Worm (Caenorhabditis elegans) whole organism, L2 larva: ENCODE results near the gene ZK867.2.
A peak's percentile ranks its signal among the peaks of the same experiment; 100 is the strongest.

Experiments
- C34F6.9 ChIP-seq: fragments of 150-350 bp; optimal IDR thresholded peaks from 2 replicates; lab custom pipeline; 2014; ENCODE audit warnings: missing biosample characterization, missing genetic modification characterization
- F13H6.1 ChIP-seq: sonication (generic microtip); optimal IDR thresholded peaks from 2 replicates; lab custom pipeline; 2016; ENCODE audit warnings: missing genetic modification characterization, missing compliant biosample characterization
- R02D3.7 ChIP-seq: fragments of 150-350 bp; optimal IDR thresholded peaks from 2 replicates; lab custom pipeline; 2014; ENCODE audit warnings: missing biosample characterization, missing genetic modification characterization
- alr-1 ChIP-seq: fragments of 150-350 bp; optimal IDR thresholded peaks from 2 replicates; lab custom pipeline; 2014; ENCODE audit warnings: missing biosample characterization, missing genetic modification characterization
- ceh-16 ChIP-seq: fragments of 150-350 bp; optimal IDR thresholded peaks from 2 replicates; lab custom pipeline; 2014; ENCODE audit warnings: missing biosample characterization, missing genetic modification characterization
- ceh-82 ChIP-seq: fragments of 150-350 bp; optimal IDR thresholded peaks from 2 replicates; lab custom pipeline; 2014; ENCODE audit warnings: missing biosample characterization, missing genetic modification characterization
- crh-2 ChIP-seq: sonication (generic microtip); optimal IDR thresholded peaks from 2 replicates; lab custom pipeline; 2017; ENCODE audit warnings: missing biosample characterization, missing genetic modification characterization
- dmd-4 ChIP-seq: sonication (generic microtip); optimal IDR thresholded peaks from 2 replicates; lab custom pipeline; 2017; ENCODE audit warnings: missing biosample characterization, missing genetic modification characterization
- elt-1 ChIP-seq: fragments of 150-350 bp; optimal IDR thresholded peaks from 2 replicates; lab custom pipeline; 2014; ENCODE audit warnings: missing biosample characterization, missing genetic modification characterization
- elt-3 ChIP-seq: sonication (generic microtip); optimal IDR thresholded peaks from 2 replicates; lab custom pipeline; 2017; ENCODE audit warnings: missing biosample characterization, missing genetic modification characterization
- fos-1 ChIP-seq: fragments of 150-350 bp; optimal IDR thresholded peaks from 2 replicates; lab custom pipeline; 2014; ENCODE audit warnings: missing biosample characterization, missing genetic modification characterization
- gmeb-1 ChIP-seq: fragments of 150-350 bp; optimal IDR thresholded peaks from 2 replicates; lab custom pipeline; 2014; ENCODE audit warnings: missing biosample characterization, missing genetic modification characterization
- lin-11 ChIP-seq: fragments of 150-350 bp; sonication (generic microtip); optimal IDR thresholded peaks from 2 replicates; lab custom pipeline; 2014; ENCODE audit warnings: missing biosample characterization, missing genetic modification characterization, inconsistent platforms, mixed read lengths
- lin-13 ChIP-seq: fragments of 150-350 bp; optimal IDR thresholded peaks from 2 replicates; lab custom pipeline; 2014; ENCODE audit warnings: missing biosample characterization, missing genetic modification reagents, missing genetic modification characterization
- lin-39 ChIP-seq: fragments of 150-350 bp; optimal IDR thresholded peaks from 2 replicates; lab custom pipeline; 2014; ENCODE audit warnings: missing biosample characterization, missing genetic modification reagents, missing genetic modification characterization
- lsy-2 ChIP-seq, 2 experiments: fragments of 150-350 bp in 1 of 2; sonication (generic microtip) in 1 of 2; optimal IDR thresholded peaks; 2 replicates each; lab custom pipeline; 2014 to 2017; ENCODE audit warnings: missing biosample characterization in 2 of 2, missing genetic modification characterization in 2 of 2
- mab-5 ChIP-seq: fragments of 150-350 bp; optimal IDR thresholded peaks from 2 replicates; lab custom pipeline; 2014; ENCODE audit warnings: missing biosample characterization, missing genetic modification characterization
- mdl-1 ChIP-seq, 2 experiments: fragments of 150-350 bp in 1 of 2; sonication (generic microtip) in 1 of 2; optimal IDR thresholded peaks; 2 replicates each; lab custom pipeline; 2017; ENCODE audit warnings: missing biosample characterization in 2 of 2, missing genetic modification characterization in 2 of 2
- nhr-11 ChIP-seq: fragments of 150-350 bp; optimal IDR thresholded peaks from 2 replicates; lab custom pipeline; 2014; ENCODE audit warnings: missing biosample characterization, missing genetic modification characterization
- nhr-21 ChIP-seq: fragments of 150-350 bp; optimal IDR thresholded peaks from 2 replicates; lab custom pipeline; 2014; ENCODE audit warnings: missing biosample characterization, missing genetic modification characterization
- nhr-23 ChIP-seq: fragments of 150-350 bp; optimal IDR thresholded peaks from 2 replicates; lab custom pipeline; 2014; ENCODE audit warnings: missing biosample characterization, missing genetic modification reagents, missing genetic modification characterization
- nhr-237 ChIP-seq: fragments of 150-350 bp; optimal IDR thresholded peaks from 2 replicates; lab custom pipeline; 2014; ENCODE audit warnings: missing biosample characterization, missing genetic modification characterization
- nhr-25 ChIP-seq: fragments of 150-350 bp; sonication (generic microtip); optimal IDR thresholded peaks from 3 replicates; lab custom pipeline; 2014; ENCODE audit warnings: missing biosample characterization, missing genetic modification characterization
- nhr-6 ChIP-seq: fragments of 150-350 bp; optimal IDR thresholded peaks from 2 replicates; lab custom pipeline; 2014; ENCODE audit warnings: missing biosample characterization, missing genetic modification characterization
- peb-1 ChIP-seq: fragments of 150-350 bp; optimal IDR thresholded peaks from 2 replicates; lab custom pipeline; 2014; ENCODE audit warnings: missing biosample characterization, missing genetic modification characterization
- skn-1 ChIP-seq: sonication (generic microtip); optimal IDR thresholded peaks from 2 replicates; lab custom pipeline; 2017; ENCODE audit warnings: missing biosample characterization, missing genetic modification characterization
- sma-3 ChIP-seq: sonication (generic microtip); optimal IDR thresholded peaks from 2 replicates; lab custom pipeline; 2016; ENCODE audit warnings: missing genetic modification reagents, missing genetic modification characterization, missing compliant biosample characterization
- sma-9 ChIP-seq, 2 experiments: fragments of 150-350 bp in 1 of 2; sonication (generic microtip) in 1 of 2; optimal IDR thresholded peaks; 2 replicates each; lab custom pipeline; 2014 to 2016; ENCODE audit warnings: missing genetic modification characterization in 2 of 2, mild to moderate bottlenecking in 1 of 2, missing biosample characterization in 1 of 2, missing compliant biosample characterization in 1 of 2, missing genetic modification reagents in 1 of 2, moderate library complexity in 1 of 2
- snpc-4 ChIP-seq: fragments of 150-350 bp; optimal IDR thresholded peaks from 2 replicates; lab custom pipeline; 2014; ENCODE audit warnings: missing biosample characterization, missing genetic modification characterization
- unc-39 ChIP-seq: fragments of 150-350 bp; optimal IDR thresholded peaks from 2 replicates; lab custom pipeline; 2014; ENCODE audit warnings: missing biosample characterization, missing genetic modification characterization
- unc-62 ChIP-seq: fragments of 150-350 bp; optimal IDR thresholded peaks from 2 replicates; lab custom pipeline; 2014; ENCODE audit warnings: missing biosample characterization, missing genetic modification reagents, missing genetic modification characterization
- zag-1 ChIP-seq: fragments of 150-350 bp; optimal IDR thresholded peaks from 2 replicates; lab custom pipeline; 2014; ENCODE audit warnings: missing biosample characterization, missing genetic modification characterization
- ztf-11 ChIP-seq: sonication (generic microtip); optimal IDR thresholded peaks from 2 replicates; lab custom pipeline; 2017; ENCODE audit warnings: missing biosample characterization, missing genetic modification characterization
- ztf-4 ChIP-seq: fragments of 150-350 bp; optimal IDR thresholded peaks from 2 replicates; lab custom pipeline; 2014; ENCODE audit warnings: missing biosample characterization, missing genetic modification characterization

Gene ZK867.2

DNA sequence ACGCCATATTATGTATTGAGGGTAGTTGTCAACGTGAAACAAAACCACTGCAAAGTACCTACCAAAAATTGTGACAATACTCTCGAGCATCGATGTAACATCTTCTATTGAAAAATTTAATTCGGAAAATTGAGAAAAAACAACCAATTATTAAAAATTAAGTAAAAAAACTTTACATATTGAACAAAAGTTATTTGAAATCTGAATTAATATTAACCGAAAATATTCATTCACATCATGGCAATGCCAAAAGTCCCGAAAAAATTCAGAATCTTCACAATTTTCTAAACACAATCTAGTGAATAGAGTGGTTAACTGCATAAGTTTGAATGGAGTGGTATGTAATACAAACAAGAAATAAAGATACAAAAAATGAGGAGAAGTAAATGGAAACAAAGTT, 32.0 kb downstream of the ZK867.2 start, which contains the start of gene F46H5.3:
Gene F46H5.3 (minus strand): TSS at position 101 of the 400 bp plus-strand sequence.
- no peak for TF ChIP-seq alr-1 (tag; lab: Kevin White, UChicago)
- no peak for TF ChIP-seq snpc-4 (tag; lab: Kevin White, UChicago)
- TF ChIP-seq skn-1 (tag; lab: Kevin White, UChicago) = no peak
- TF ChIP-seq nhr-237 (tag; lab: Kevin White, UChicago) = no peak
- no peak for TF ChIP-seq nhr-6 (tag; lab: Kevin White, UChicago)
- TF ChIP-seq dmd-4 (tag; lab: Kevin White, UChicago) = no peak
- no peak for TF ChIP-seq gmeb-1
- TF ChIP-seq ceh-82 (tag; lab: Kevin White, UChicago) = no peak
- no peak for TF ChIP-seq unc-39 (tag; lab: Kevin White, UChicago)
- TF ChIP-seq lin-11 (tag; lab: Kevin White, UChicago) = no peak
- no peak for TF ChIP-seq mab-5 (tag; lab: Kevin White, UChicago)
- TF ChIP-seq ztf-11 (tag; lab: Kevin White, UChicago) = no peak
- TF ChIP-seq mdl-1 (tag; optimal IDR thresholded peaks at IDR 0.05; lab: Kevin White, UChicago) = no peak

DNA sequence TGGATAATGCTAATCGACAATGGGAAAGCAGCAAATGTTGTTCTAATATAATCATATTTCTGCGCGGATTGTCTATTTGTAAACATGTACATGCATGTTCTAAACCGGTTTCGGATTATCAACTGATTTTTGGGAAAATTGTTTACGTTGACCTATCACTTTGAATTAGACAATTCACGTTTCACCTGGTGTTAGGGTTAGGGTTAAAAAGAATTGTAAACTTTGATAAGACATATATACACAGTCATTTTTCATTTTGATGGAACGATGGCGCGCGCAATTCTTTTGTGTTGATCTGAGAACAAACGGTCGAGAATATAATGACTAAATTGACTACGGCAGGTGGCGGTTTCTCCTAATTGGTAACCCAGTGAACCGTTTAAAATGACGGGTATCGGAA, 35.6 kb downstream of the ZK867.2 start:
- TF ChIP-seq sma-3 (GFP tag; lab: Kevin White, UChicago) (peak; percentile 81), nhr-21 (tag; lab: Kevin White, UChicago) (peak; percentile 59), sma-9 (GFP tag; optimal IDR thresholded peaks at IDR 0.05; lab: Kevin White, UChicago) (peak; percentile 57), sma-9 (tag; optimal IDR thresholded peaks at IDR 0.05; lab: Kevin White, UChicago) (no peak), elt-1 (tag; lab: Kevin White, UChicago) (no peak), gmeb-1 (peak; percentile 1), nhr-25 (peak; percentile 55), crh-2 (tag; lab: Kevin White, UChicago) (peak; percentile 27), nhr-237 (tag; lab: Kevin White, UChicago) (no peak), mab-5 (tag; lab: Kevin White, UChicago) (no peak)

ce11 chrX:7242878-7243277, 36.4 kb downstream of the ZK867.2 start, which contains the start of gene F46H5.7:
Gene F46H5.7, minus strand, starts transcription at chrX:7242983.
- TF ChIP-seq sma-3 (GFP tag; lab: Kevin White, UChicago) (peak; percentile 3), elt-3 (no peak), sma-9 (GFP tag; optimal IDR thresholded peaks at IDR 0.05; lab: Kevin White, UChicago) (peak; percentile 26), sma-9 (tag; optimal IDR thresholded peaks at IDR 0.05; lab: Kevin White, UChicago) (no peak)

- TF ChIP-seq F13H6.1 (tag; lab: Kevin White, UChicago) (peak; percentile 60), C34F6.9 (tag; lab: Kevin White, UChicago) (no peak), ztf-4 (tag; lab: Kevin White, UChicago) (no peak), elt-3 (no peak), mab-5 (tag; lab: Kevin White, UChicago) (no peak), snpc-4 (tag; lab: Kevin White, UChicago) (no peak), lsy-2 (tag; optimal IDR thresholded peaks at IDR 0.05; lab: Kevin White, UChicago) (no peak), elt-1 (tag; lab: Kevin White, UChicago) (no peak), zag-1 (no peak), lin-39 (no peak), nhr-23 (tag; lab: Kevin White, UChicago) (no peak), peb-1 (tag; lab: Kevin White, UChicago) (no peak), R02D3.7 (tag; lab: Kevin White, UChicago) (no peak), sma-3 (GFP tag; lab: Kevin White, UChicago) (peak; percentile 37), crh-2 (tag; lab: Kevin White, UChicago) (peak; percentile 71), fos-1 (tag; lab: Kevin White, UChicago) (peak; percentile 61), nhr-25 (no peak), nhr-11 (tag; lab: Kevin White, UChicago) (no peak), ceh-16 (tag; lab: Kevin White, UChicago) (no peak), unc-62 (GFP tag; lab: Kevin White, UChicago) (no peak), nhr-237 (tag; lab: Kevin White, UChicago) (no peak), gmeb-1 (peak; percentile 60), sma-9 (GFP tag; optimal IDR thresholded peaks at IDR 0.05; lab: Kevin White, UChicago) (peak; percentile 66), sma-9 (tag; optimal IDR thresholded peaks at IDR 0.05; lab: Kevin White, UChicago) (no peak), lin-13 (no peak)
- TF ChIP-seq, all 48 proteins: peak for 6
These were observed 38.2 kb downstream of the ZK867.2 start for ce11 chrX:7244756-7245155.
